Worm (Caenorhabditis elegans): ENCODE results near the gene C42C1.9.

Gene C42C1.9

ce11 chrIV:12282873-12283272 lies 6.4 kb upstream of the C42C1.9 start, which contains the start of gene hpo-12:
Gene hpo-12 (plus strand): TSS chrIV:12283173.
- TF ChIP-seq ham-2 (GFP tag; optimal IDR thresholded peaks at IDR 0.05) (no peak), elt-3 (tag; optimal IDR thresholded peaks at IDR 0.05) (no peak), lin-13 (tag; optimal IDR thresholded peaks at IDR 0.05) (no peak), ztf-11 (tag; optimal IDR thresholded peaks at IDR 0.05) (no peak), unc-62 (GFP tag; optimal IDR thresholded peaks at IDR 0.05) (no peak), hlh-1 (tag; optimal IDR thresholded peaks at IDR 0.05) (no peak)

ce11 chrIV:12287628-12288027 lies 1.6 kb upstream of the C42C1.9 start, which contains the start of gene erl-1:
Gene erl-1 (plus strand): TSS chrIV:12287928.
- no peak for TF ChIP-seq drap-1 (GFP tag; optimal IDR thresholded peaks at IDR 0.05)
- no peak for TF ChIP-seq hlh-1 (tag; optimal IDR thresholded peaks at IDR 0.05)
- no peak for TF ChIP-seq elt-1 (tag; optimal IDR thresholded peaks at IDR 0.05; ENCODE audit: borderline replicate concordance, insufficient read depth)
- TF ChIP-seq bed-3 (GFP tag; optimal IDR thresholded peaks at IDR 0.05): no peak
- no peak for TF ChIP-seq snpc-4 (tag; optimal IDR thresholded peaks at IDR 0.05)
- TF ChIP-seq unc-120 (tag; optimal IDR thresholded peaks at IDR 0.05; ENCODE audit: poor library complexity, severe bottlenecking): no peak
- no peak for TF ChIP-seq nhr-237 (tag; optimal IDR thresholded peaks at IDR 0.05)
- TF ChIP-seq mab-5 (tag; optimal IDR thresholded peaks at IDR 0.05): no peak
- TF ChIP-seq mls-2 (tag; optimal IDR thresholded peaks at IDR 0.05): no peak
- TF ChIP-seq zip-8 (tag; optimal IDR thresholded peaks at IDR 0.05): no peak
- no peak for TF ChIP-seq pha-4 (tag; optimal IDR thresholded peaks at IDR 0.05)
- TF ChIP-seq cnd-1 (tag; optimal IDR thresholded peaks at IDR 0.05): no peak

ce11 chrIV:12290744-12291143 lies 1.5 kb downstream of the C42C1.9 start, which contains the start of gene C42C1.8:
Gene C42C1.8 (plus strand): TSS chrIV:12291044.
- TF ChIP-seq hlh-1 (tag; optimal IDR thresholded peaks at IDR 0.05) (no peak), nhr-237 (tag; optimal IDR thresholded peaks at IDR 0.05) (no peak), nhr-28 (tag; optimal IDR thresholded peaks at IDR 0.05) (no peak), elt-3 (tag; optimal IDR thresholded peaks at IDR 0.05) (no peak), ceh-43 (GFP tag; optimal IDR thresholded peaks at IDR 0.05) (no peak), elt-1 (tag; optimal IDR thresholded peaks at IDR 0.05; ENCODE audit: borderline replicate concordance, insufficient read depth) (no peak), lin-32 (GFP tag; optimal IDR thresholded peaks at IDR 0.05) (no peak), ceh-83 (GFP tag; optimal IDR thresholded peaks at IDR 0.05) (no peak), nhr-12 (tag; optimal IDR thresholded peaks at IDR 0.05) (no peak), zip-8 (tag; optimal IDR thresholded peaks at IDR 0.05) (no peak), pha-4 (tag; optimal IDR thresholded peaks at IDR 0.05) (no peak), drap-1 (GFP tag; optimal IDR thresholded peaks at IDR 0.05) (no peak), unc-39 (tag; optimal IDR thresholded peaks at IDR 0.05) (no peak)

ce11 chrIV:12301161-12301560 lies 11.9 kb downstream of the C42C1.9 start, which contains the start of gene oac-59:
Gene oac-59 (minus strand): TSS chrIV:12301261.
- no peak for TF ChIP-seq unc-120 (tag; optimal IDR thresholded peaks at IDR 0.05; ENCODE audit: poor library complexity, severe bottlenecking)
- TF ChIP-seq nhr-12 (tag; optimal IDR thresholded peaks at IDR 0.05): no peak
- no peak for TF ChIP-seq lin-13 (tag; optimal IDR thresholded peaks at IDR 0.05)
- TF ChIP-seq elt-1 (tag; optimal IDR thresholded peaks at IDR 0.05; ENCODE audit: borderline replicate concordance, insufficient read depth): no peak
- no peak for TF ChIP-seq blmp-1 (tag; optimal IDR thresholded peaks at IDR 0.05)
- no peak for TF ChIP-seq sptf-1 (tag; optimal IDR thresholded peaks at IDR 0.05)
- TF ChIP-seq drap-1 (GFP tag; optimal IDR thresholded peaks at IDR 0.05): no peak
- no peak for TF ChIP-seq tbx-8 (GFP tag; optimal IDR thresholded peaks at IDR 0.05)
- TF ChIP-seq ztf-11 (tag; optimal IDR thresholded peaks at IDR 0.05): no peak
- TF ChIP-seq hlh-1 (tag; optimal IDR thresholded peaks at IDR 0.05): no peak
- TF ChIP-seq flh-1 (GFP tag; optimal IDR thresholded peaks at IDR 0.05): no peak
- no peak for TF ChIP-seq ham-2 (GFP tag; optimal IDR thresholded peaks at IDR 0.05)
- no peak for TF ChIP-seq mls-2 (tag; optimal IDR thresholded peaks at IDR 0.05)
- no peak for TF ChIP-seq M03D4.4 (tag; optimal IDR thresholded peaks at IDR 0.05)
- TF ChIP-seq ceh-39 (tag; optimal IDR thresholded peaks at IDR 0.05): no peak
- no peak for TF ChIP-seq ces-1 (GFP tag; optimal IDR thresholded peaks at IDR 0.05)
- TF ChIP-seq lsy-2 (tag; optimal IDR thresholded peaks at IDR 0.05): no peak

- TF ChIP-seq ceh-43 (GFP tag; optimal IDR thresholded peaks at IDR 0.05) (no peak), lin-32 (GFP tag; optimal IDR thresholded peaks at IDR 0.05) (no peak), flh-1 (GFP tag; optimal IDR thresholded peaks at IDR 0.05) (no peak), unc-120 (tag; optimal IDR thresholded peaks at IDR 0.05; ENCODE audit: poor library complexity, severe bottlenecking) (no peak), drap-1 (GFP tag; optimal IDR thresholded peaks at IDR 0.05) (no peak), elt-1 (tag; optimal IDR thresholded peaks at IDR 0.05; ENCODE audit: borderline replicate concordance, insufficient read depth) (no peak), zip-8 (tag; optimal IDR thresholded peaks at IDR 0.05) (no peak), ces-1 (GFP tag; optimal IDR thresholded peaks at IDR 0.05) (no peak), unc-39 (tag; optimal IDR thresholded peaks at IDR 0.05) (no peak), nhr-28 (tag; optimal IDR thresholded peaks at IDR 0.05) (no peak), pha-4 (tag; optimal IDR thresholded peaks at IDR 0.05) (no peak), unc-62 (GFP tag; optimal IDR thresholded peaks at IDR 0.05) (no peak), ham-2 (GFP tag; optimal IDR thresholded peaks at IDR 0.05) (no peak), tbx-8 (GFP tag; optimal IDR thresholded peaks at IDR 0.05) (no peak), blmp-1 (tag; optimal IDR thresholded peaks at IDR 0.05) (no peak), nhr-12 (tag; optimal IDR thresholded peaks at IDR 0.05) (no peak), ztf-11 (tag; optimal IDR thresholded peaks at IDR 0.05) (no peak), sem-2 (GFP tag; optimal IDR thresholded peaks at IDR 0.05) (no peak), lsy-2 (tag; optimal IDR thresholded peaks at IDR 0.05) (no peak)
Observed at ce11 chrIV:12302885-12303284, 13.6 kb downstream of the C42C1.9 start.
